Worm (Caenorhabditis elegans) whole organism, L4 larva: ENCODE measurements around the gene C33D3.5.

ENCODE experiments used
- F37D6.2 ChIP-seq: sonication (generic microtip); optimal IDR thresholded peaks from 2 replicates; lab custom pipeline; 2016; ENCODE audit warnings: mild to moderate bottlenecking, missing genetic modification characterization, missing compliant biosample characterization
- F49E8.2 ChIP-seq: sonication (generic microtip); optimal IDR thresholded peaks from 2 replicates; lab custom pipeline; 2016; ENCODE audit warnings: missing compliant biosample characterization, mild to moderate bottlenecking, missing genetic modification characterization, borderline replicate concordance
- R02D3.7 ChIP-seq: fragments of 150-350 bp; sonication (generic microtip); optimal IDR thresholded peaks from 3 replicates; lab custom pipeline; 2014; ENCODE audit warnings: missing biosample characterization, missing genetic modification characterization
- Y75B8A.6 ChIP-seq: fragments of 200-800 bp; sonication (Bioruptor generic); IDR thresholded peaks from 2 replicates; pipeline ENCODE4 v1.3.6; 2022; ENCODE audit warnings: missing genetic modification reagents, missing genetic modification characterization, missing compliant biosample characterization
- aha-1 ChIP-seq: fragments of 150-350 bp; peaks from one replicate; lab custom pipeline; 2014; ENCODE audit warnings: missing biosample characterization, missing genetic modification characterization
- ama-1 ChIP-seq: fragments of 150-350 bp; optimal IDR thresholded peaks from 2 replicates; lab custom pipeline; 2014; ENCODE audit warnings: inconsistent platforms, mixed read lengths
- attf-4 ChIP-seq: sonication (generic microtip); optimal IDR thresholded peaks from 3 replicates; lab custom pipeline; 2017; ENCODE audit warnings: missing biosample characterization, missing genetic modification characterization
- ceh-62 ChIP-seq: sonication (generic microtip); optimal IDR thresholded peaks from 2 replicates; lab custom pipeline; 2017; ENCODE audit warnings: missing biosample characterization, missing genetic modification characterization
- ceh-82 ChIP-seq: sonication (generic microtip); optimal IDR thresholded peaks from 2 replicates; lab custom pipeline; 2017; ENCODE audit warnings: missing biosample characterization, missing genetic modification characterization
- ces-1 ChIP-seq: fragments of 150-350 bp; sonication (generic microtip); optimal IDR thresholded peaks from 4 replicates; lab custom pipeline; 2014; ENCODE audit warnings: missing biosample characterization, missing genetic modification reagents, missing genetic modification characterization
- daf-16 ChIP-seq, 3 experiments: sonication (generic microtip); optimal IDR thresholded peaks; 2 replicates each; lab custom pipeline; 2016 to 2017; ENCODE audit warnings: missing genetic modification characterization in 3 of 3, missing genetic modification reagents in 3 of 3, mild to moderate bottlenecking in 2 of 3, missing compliant biosample characterization in 2 of 3, missing biosample characterization in 1 of 3, moderate library complexity in 1 of 3
- daf-8 ChIP-seq: fragments of 200-800 bp; sonication (Bioruptor generic); IDR thresholded peaks from 2 replicates; pipeline ENCODE4 v1.3.6; 2022; ENCODE audit warnings: missing genetic modification characterization, missing compliant biosample characterization
- dmd-6 ChIP-seq: fragments of 200-800 bp; sonication (Bioruptor generic); IDR thresholded peaks from 2 replicates; pipeline ENCODE4 v1.3.6; 2022; ENCODE audit warnings: missing genetic modification reagents, missing genetic modification characterization, missing compliant biosample characterization
- dmd-8 ChIP-seq: fragments of 200-800 bp; sonication (Bioruptor generic); IDR thresholded peaks from 2 replicates; pipeline ENCODE4 v1.3.6; 2022; ENCODE audit warnings: missing genetic modification characterization, missing compliant biosample characterization
- dmd-9 ChIP-seq: fragments of 200-800 bp; sonication (Bioruptor generic); IDR thresholded peaks from 2 replicates; pipeline ENCODE4 v1.3.6; 2022; ENCODE audit warnings: missing genetic modification reagents, missing genetic modification characterization, missing compliant biosample characterization
- duxl-1 ChIP-seq: sonication (generic microtip); optimal IDR thresholded peaks from 2 replicates; lab custom pipeline; 2016; ENCODE audit warnings: mild to moderate bottlenecking, missing genetic modification characterization, moderate library complexity, missing compliant biosample characterization; ENCODE audit not compliant: poor library complexity
- dve-1 ChIP-seq: sonication (generic microtip); optimal IDR thresholded peaks from 2 replicates; lab custom pipeline; 2017; ENCODE audit warnings: antibody characterized with exemption, mild to moderate bottlenecking, missing genetic modification characterization, missing compliant biosample characterization; ENCODE audit not compliant: insufficient read depth
- egl-27 ChIP-seq: sonication (generic microtip); optimal IDR thresholded peaks from 3 replicates; lab custom pipeline; 2017; ENCODE audit warnings: missing biosample characterization, missing genetic modification reagents, missing genetic modification characterization
- egl-43 ChIP-seq: fragments of 200-800 bp; sonication (Bioruptor generic); IDR thresholded peaks from 2 replicates; pipeline ENCODE4 v1.3.6; 2022; ENCODE audit warnings: missing genetic modification reagents, missing genetic modification characterization, missing compliant biosample characterization
- gei-8 ChIP-seq: fragments of 200-800 bp; sonication (Bioruptor generic); optimal IDR thresholded peaks from 2 replicates; lab custom pipeline; 2018; ENCODE audit warnings: mild to moderate bottlenecking, missing genetic modification characterization, missing compliant biosample characterization
- hif-1 ChIP-seq, 2 experiments: sonication (generic microtip); optimal IDR thresholded peaks; 2 replicates each; lab custom pipeline; 2016 to 2017; ENCODE audit warnings: missing compliant biosample characterization in 2 of 2, missing genetic modification characterization in 2 of 2, missing genetic modification reagents in 2 of 2, missing genotype in 2 of 2, mild to moderate bottlenecking in 1 of 2
- hlh-30 ChIP-seq: sonication (generic microtip); optimal IDR thresholded peaks from 2 replicates; lab custom pipeline; 2017; ENCODE audit warnings: antibody characterized with exemption, mild to moderate bottlenecking, missing genetic modification characterization, missing compliant biosample characterization; ENCODE audit not compliant: insufficient read depth
- lin-15B ChIP-seq: fragments of 150-350 bp; sonication (generic microtip); optimal IDR thresholded peaks from 3 replicates; lab custom pipeline; 2014; ENCODE audit warnings: missing biosample characterization, missing genetic modification characterization
- lin-39 ChIP-seq: fragments of 150-350 bp; optimal IDR thresholded peaks from 2 replicates; lab custom pipeline; 2014; ENCODE audit warnings: missing biosample characterization, missing genetic modification reagents, missing genetic modification characterization
- lsy-2 ChIP-seq, 2 experiments: fragments of 150-350 bp in 1 of 2; sonication (generic microtip) in 1 of 2; optimal IDR thresholded peaks; 2 replicates each; lab custom pipeline; 2014 to 2017; ENCODE audit warnings: missing biosample characterization in 2 of 2, missing genetic modification characterization in 2 of 2
- mdl-1 ChIP-seq, 2 experiments: fragments of 150-350 bp in 1 of 2; sonication (generic microtip) in 1 of 2; optimal IDR thresholded peaks; 2 replicates each; lab custom pipeline; 2014 to 2017; ENCODE audit warnings: missing biosample characterization in 2 of 2, missing genetic modification characterization in 2 of 2
- mdt-29 ChIP-seq: fragments of 200-800 bp; sonication (Bioruptor generic); IDR thresholded peaks from 2 replicates; pipeline ENCODE4 v1.3.6; 2022; ENCODE audit warnings: missing genetic modification reagents, missing genetic modification characterization, missing compliant biosample characterization
- mxl-2 ChIP-seq: fragments of 200-800 bp; sonication (Bioruptor generic); conservative IDR thresholded peaks from 2 replicates; pipeline ENCODE4 v1.3.6; 2022; ENCODE audit warnings: missing genetic modification reagents, missing genetic modification characterization, missing compliant biosample characterization
- nhr-11 ChIP-seq: fragments of 150-350 bp; optimal IDR thresholded peaks from 2 replicates; lab custom pipeline; 2014; ENCODE audit warnings: missing biosample characterization, missing genetic modification characterization
- nhr-111 ChIP-seq: fragments of 200-800 bp; sonication (Bioruptor generic); optimal IDR thresholded peaks from 2 replicates; lab custom pipeline; 2018; ENCODE audit warnings: mild to moderate bottlenecking, missing genetic modification characterization, missing compliant biosample characterization
- nhr-42 ChIP-seq: fragments of 200-800 bp; sonication (Bioruptor generic); IDR thresholded peaks from 2 replicates; pipeline ENCODE4 v1.3.6; 2022; ENCODE audit warnings: missing genetic modification characterization, missing compliant biosample characterization
- nhr-48 ChIP-seq: sonication (generic microtip); optimal IDR thresholded peaks from 2 replicates; lab custom pipeline; 2016; ENCODE audit warnings: mild to moderate bottlenecking, missing genetic modification characterization, missing compliant biosample characterization
- nhr-6 ChIP-seq: fragments of 150-350 bp; optimal IDR thresholded peaks from 2 replicates; lab custom pipeline; 2014; ENCODE audit warnings: missing biosample characterization, missing genetic modification characterization
- pha-4 ChIP-seq, 2 experiments: fragments of 150-350 bp in 1 of 2; fragments of 200-800 bp in 1 of 2; sonication (Bioruptor generic) in 1 of 2; IDR thresholded peaks in 1 of 2; optimal IDR thresholded peaks in 1 of 2; 2 replicates each; pipeline versions ENCODE4 v1.3.6 to Lab custom; 2014 to 2022; ENCODE audit warnings: missing genetic modification characterization in 2 of 2, missing genetic modification reagents in 2 of 2, missing biosample characterization in 1 of 2, missing compliant biosample characterization in 1 of 2
- php-3 ChIP-seq: fragments of 200-800 bp; sonication (Bioruptor generic); IDR thresholded peaks from 2 replicates; pipeline ENCODE4 v1.3.6; 2022; ENCODE audit warnings: missing genetic modification reagents, missing genetic modification characterization, missing compliant biosample characterization
- saeg-2 ChIP-seq: fragments of 200-800 bp; sonication (Bioruptor generic); IDR thresholded peaks from 2 replicates; pipeline ENCODE4 v1.3.6; 2022; ENCODE audit warnings: missing genetic modification reagents, missing genetic modification characterization, missing compliant biosample characterization
- set-16 ChIP-seq: fragments of 200-800 bp; sonication (Bioruptor generic); IDR thresholded peaks from 2 replicates; pipeline ENCODE4 v1.3.6; 2022; ENCODE audit warnings: missing genetic modification reagents, missing genetic modification characterization, missing compliant biosample characterization
- skn-1 ChIP-seq: fragments of 150-350 bp; optimal IDR thresholded peaks from 2 replicates; lab custom pipeline; 2014; ENCODE audit warnings: missing biosample characterization, missing genetic modification characterization
- snpc-1.2 ChIP-seq: fragments of 200-800 bp; sonication (Bioruptor generic); IDR thresholded peaks from 2 replicates; pipeline ENCODE4 v1.3.6; 2022; ENCODE audit warnings: missing genetic modification reagents, missing genetic modification characterization, missing compliant biosample characterization
- unc-39 ChIP-seq: sonication (generic microtip); optimal IDR thresholded peaks from 2 replicates; lab custom pipeline; 2017; ENCODE audit warnings: missing biosample characterization, missing genetic modification characterization
- unc-62 ChIP-seq, 3 experiments: fragments of 150-350 bp in 1 of 3; sonication (generic microtip); optimal IDR thresholded peaks in 2 of 3; peaks in 1 of 3; 1 replicate in 1 of 3; 2 replicates in 2 of 3; lab custom pipeline; 2014 to 2017; ENCODE audit warnings: missing biosample characterization in 3 of 3, missing genetic modification characterization in 3 of 3, missing genetic modification reagents in 3 of 3, missing genotype in 1 of 3
- zag-1 ChIP-seq: fragments of 150-350 bp; optimal IDR thresholded peaks from 2 replicates; lab custom pipeline; 2014; ENCODE audit warnings: missing biosample characterization, missing genetic modification characterization
- zip-11 ChIP-seq: fragments of 200-800 bp; sonication (Bioruptor generic); IDR thresholded peaks from 2 replicates; pipeline ENCODE4 v1.3.6; 2022; ENCODE audit warnings: missing genetic modification characterization, missing compliant biosample characterization
- ztf-11 ChIP-seq: fragments of 150-350 bp; optimal IDR thresholded peaks from 2 replicates; lab custom pipeline; 2014; ENCODE audit warnings: missing biosample characterization, missing genetic modification characterization
- ztf-7 ChIP-seq: fragments of 150-350 bp; optimal IDR thresholded peaks from 2 replicates; lab custom pipeline; 2014; ENCODE audit warnings: missing biosample characterization, missing genetic modification characterization

C33D3.5 gene

DNA sequence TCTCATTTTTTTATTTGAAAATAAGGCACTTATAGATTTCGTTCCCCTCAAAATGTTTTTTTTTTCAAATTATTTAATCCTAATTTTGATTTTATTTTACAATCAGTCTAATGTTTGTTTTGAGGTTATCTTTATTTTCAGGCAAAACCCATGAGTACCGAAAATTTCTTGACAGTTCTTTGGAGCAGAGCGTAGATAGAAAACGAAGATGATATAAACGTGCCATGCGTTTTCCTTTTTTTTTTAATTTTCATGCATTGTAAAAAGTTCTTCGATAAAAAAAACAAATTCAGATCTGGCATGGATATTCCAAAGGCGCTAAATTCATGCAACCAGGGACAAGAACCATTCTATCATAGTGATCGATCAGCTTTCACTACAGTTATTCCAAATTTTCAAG, at the start of gene C33D3.5:
Gene C33D3.5, plus strand, starts transcription at position 301 of the 400 bp plus-strand sequence.
- no peak for TF ChIP-seq egl-27
- TF ChIP-seq snpc-1.2, result no peak
- no peak for TF ChIP-seq daf-8 (GFP tag; lab: Robert Waterston, UW)
- no peak for TF ChIP-seq dmd-6 (GFP tag; lab: Robert Waterston, UW)
- no peak for TF ChIP-seq aha-1 (tag; lab: Kevin White, UChicago)
- TF ChIP-seq unc-62 (GFP tag; optimal IDR thresholded peaks at IDR 0.05 in 1 of 2; lab: Kevin White, UChicago), result no peak
- no peak for TF ChIP-seq unc-62 (tag; optimal IDR thresholded peaks at IDR 0.05; lab: Kevin White, UChicago)
- no peak for TF ChIP-seq lin-39 (tag; lab: Kevin White, UChicago)
- no peak for TF ChIP-seq saeg-2 (GFP tag; lab: Robert Waterston, UW)
- no peak for TF ChIP-seq nhr-6 (tag; lab: Kevin White, UChicago)
- TF ChIP-seq zag-1, result no peak
- TF ChIP-seq ceh-62, result no peak
- no peak for TF ChIP-seq daf-16 (GFP tag; optimal IDR thresholded peaks at IDR 0.05; lab: Kevin White, UChicago)
- TF ChIP-seq daf-16 (tag; optimal IDR thresholded peaks at IDR 0.05; lab: Kevin White, UChicago), result no peak
- no peak for TF ChIP-seq set-16 (GFP tag; lab: Robert Waterston, UW)
- no peak for TF ChIP-seq attf-4 (tag; lab: Kevin White, UChicago)
- no peak for TF ChIP-seq nhr-42 (GFP tag; lab: Robert Waterston, UW)
- TF ChIP-seq skn-1 (tag; lab: Kevin White, UChicago), result no peak
- TF ChIP-seq zip-11, result no peak
- no peak for TF ChIP-seq mxl-2 (GFP tag; lab: Robert Waterston, UW)
- TF ChIP-seq nhr-111, result no peak
- no peak for TF ChIP-seq gei-8

DNA sequence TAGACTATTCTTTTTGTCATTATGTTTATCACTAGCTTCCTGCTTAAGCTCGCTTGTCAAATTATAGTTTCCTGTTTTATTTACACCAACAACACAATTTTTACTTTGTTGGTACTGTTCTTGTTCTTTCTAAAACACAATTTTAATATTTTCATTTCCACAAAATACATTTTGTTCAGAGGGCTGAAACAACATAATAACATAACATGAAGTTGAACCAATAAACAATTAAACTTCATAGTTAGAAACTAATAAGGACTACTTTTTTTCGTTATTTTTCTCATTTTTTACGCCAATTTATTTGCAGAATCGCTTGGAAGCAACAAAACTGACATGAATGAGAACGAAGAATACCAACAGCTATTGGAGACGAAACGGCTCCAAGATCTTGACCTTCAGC, 47.3 kb upstream of the C33D3.5 start, which contains the start of gene C39B10.3:
Gene C39B10.3, plus strand, starts transcription at position 301 of the 400 bp plus-strand sequence.
- TF ChIP-seq ceh-62 (no peak), nhr-11 (tag; lab: Kevin White, UChicago) (no peak), R02D3.7 (no peak), hlh-30 (no peak), ama-1 (no peak), unc-39 (tag; lab: Kevin White, UChicago) (no peak), attf-4 (tag; lab: Kevin White, UChicago) (no peak), mdt-29 (GFP tag; lab: Robert Waterston, UW) (no peak), egl-27 (no peak), egl-43 (GFP tag; lab: Robert Waterston, UW) (no peak), nhr-48 (no peak), mdl-1 (tag; optimal IDR thresholded peaks at IDR 0.05; lab: Kevin White, UChicago) (no peak), ztf-7 (tag; lab: Kevin White, UChicago) (no peak), F49E8.2 (tag; lab: Kevin White, UChicago) (no peak), dmd-9 (no peak), dmd-8 (GFP tag; lab: Robert Waterston, UW) (no peak), php-3 (GFP tag; lab: Robert Waterston, UW) (no peak), lin-15B (no peak)

DNA sequence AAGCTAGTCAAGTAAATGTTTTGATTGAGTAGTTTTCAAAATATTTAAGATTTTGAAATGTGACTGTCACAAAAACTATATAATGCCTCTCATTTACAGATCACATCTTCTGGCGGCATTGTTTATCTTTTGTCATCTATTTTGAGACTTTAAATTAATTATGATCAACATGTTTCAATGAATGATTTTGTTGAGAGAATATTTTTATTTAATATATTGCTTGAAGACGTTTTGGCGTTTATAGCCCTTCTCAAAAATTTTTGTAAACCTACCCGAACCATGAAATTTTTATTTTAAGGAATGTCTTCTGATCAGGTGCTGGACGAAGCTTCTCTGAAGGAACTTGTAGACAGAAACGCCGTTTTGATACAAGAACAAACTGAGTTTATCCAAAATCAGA, 46.4 kb upstream of the C33D3.5 start, which contains the start of gene C39B10.4:
Gene C39B10.4, plus strand, starts transcription at position 301 of the 400 bp plus-strand sequence.
- TF ChIP-seq hlh-30 (no peak), dve-1 (tag; lab: Kevin White, UChicago) (no peak), Y75B8A.6 (GFP tag; lab: Robert Waterston, UW) (no peak), duxl-1 (tag; lab: Kevin White, UChicago) (no peak), F37D6.2 (tag; lab: Kevin White, UChicago) (no peak), ztf-7 (tag; lab: Kevin White, UChicago) (no peak), daf-8 (GFP tag; lab: Robert Waterston, UW) (no peak), hif-1 (tag; optimal IDR thresholded peaks at IDR 0.05; lab: Kevin White, UChicago) (no peak), ces-1 (GFP tag; lab: Kevin White, UChicago) (no peak), lsy-2 (tag; optimal IDR thresholded peaks at IDR 0.05; lab: Kevin White, UChicago) (no peak), set-16 (GFP tag; lab: Robert Waterston, UW) (no peak), ceh-82 (tag; lab: Kevin White, UChicago) (no peak), pha-4 (GFP tag; IDR thresholded peaks at IDR 0.05; lab: Robert Waterston, UW) (no peak), pha-4 (tag; optimal IDR thresholded peaks at IDR 0.05; lab: Kevin White, UChicago) (no peak), ztf-11 (tag; lab: Kevin White, UChicago) (no peak)
